Worm (Caenorhabditis elegans) whole organism, young adult: ENCODE results near the gene ZK1307.2.

ENCODE experiments used
- B0261.1 ChIP-seq: sonication (generic microtip); optimal IDR thresholded peaks from 2 replicates; lab custom pipeline; 2016; ENCODE audit warnings: mild to moderate bottlenecking, missing genetic modification characterization, moderate library complexity, missing compliant biosample characterization
- B0336.3 ChIP-seq: fragments of 200-800 bp; sonication (Bioruptor generic); IDR thresholded peaks from 2 replicates; pipeline ENCODE4 v1.3.6; 2022; ENCODE audit warnings: missing genetic modification characterization, missing compliant biosample characterization
- C06A6.2 ChIP-seq: fragments of 200-800 bp; sonication (Bioruptor generic); conservative IDR thresholded peaks from 2 replicates; pipeline ENCODE4 v1.3.6; 2022; ENCODE audit warnings: missing genetic modification characterization, missing compliant biosample characterization
- F10E7.11 ChIP-seq: sonication (generic microtip); optimal IDR thresholded peaks from 2 replicates; lab custom pipeline; 2017; ENCODE audit warnings: mild to moderate bottlenecking, missing genetic modification characterization, moderate library complexity, missing compliant biosample characterization
- F22D6.2 ChIP-seq: sonication (generic microtip); optimal IDR thresholded peaks from 2 replicates; lab custom pipeline; 2016; ENCODE audit warnings: mild to moderate bottlenecking, missing genetic modification characterization, missing compliant biosample characterization
- F52B5.7 ChIP-seq: sonication (generic microtip); optimal IDR thresholded peaks from 2 replicates; lab custom pipeline; 2016; ENCODE audit warnings: mild to moderate bottlenecking, missing genetic modification characterization, missing compliant biosample characterization
- F57A8.1 ChIP-seq: fragments of 200-800 bp; sonication (Bioruptor generic); optimal IDR thresholded peaks from 2 replicates; lab custom pipeline; 2018; ENCODE audit warnings: mild to moderate bottlenecking, missing genetic modification characterization, moderate library complexity, missing compliant biosample characterization
- F57C9.4 ChIP-seq: sonication (generic microtip); optimal IDR thresholded peaks from 2 replicates; lab custom pipeline; 2017; ENCODE audit warnings: mild to moderate bottlenecking, missing genetic modification characterization, missing compliant biosample characterization
- K11D2.4 ChIP-seq: fragments of 200-800 bp; sonication (Bioruptor generic); IDR thresholded peaks from 2 replicates; pipeline ENCODE4 v1.3.6; 2022; ENCODE audit warnings: missing genetic modification reagents, missing genetic modification characterization, missing compliant biosample characterization
- K12H6.12 ChIP-seq: fragments of 200-800 bp; sonication (Bioruptor generic); optimal IDR thresholded peaks from 2 replicates; lab custom pipeline; 2018; ENCODE audit warnings: mild to moderate bottlenecking, missing genetic modification characterization, missing compliant biosample characterization
- Y56A3A.18 ChIP-seq: fragments of 200-800 bp; sonication (Bioruptor generic); IDR thresholded peaks from 2 replicates; pipeline ENCODE4 v1.3.6; 2022; ENCODE audit warnings: missing genetic modification reagents, missing genetic modification characterization, missing compliant biosample characterization
- Y95B8A.8 ChIP-seq: fragments of 200-800 bp; sonication (Bioruptor generic); IDR thresholded peaks from 2 replicates; pipeline ENCODE4 v1.3.6; 2022; ENCODE audit warnings: missing genetic modification reagents, missing genetic modification characterization, missing compliant biosample characterization
- ZK185.1 ChIP-seq: sonication (generic microtip); optimal IDR thresholded peaks from 2 replicates; lab custom pipeline; 2016; ENCODE audit warnings: mild to moderate bottlenecking, missing genetic modification characterization, missing compliant biosample characterization; ENCODE audit not compliant: poor library complexity, severe bottlenecking
- ama-1 ChIP-seq, 3 experiments: fragments of 150-350 bp in 1 of 3; sonication (generic microtip) in 2 of 3; optimal IDR thresholded peaks; 2 replicates each; lab custom pipeline; 2014 to 2018; ENCODE audit warnings: missing biosample characterization in 2 of 3, missing genetic modification characterization in 2 of 3, missing genetic modification reagents in 2 of 3
- atf-7 ChIP-seq: sonication (generic microtip); optimal IDR thresholded peaks from 2 replicates; lab custom pipeline; 2017; ENCODE audit warnings: mild to moderate bottlenecking, missing genetic modification characterization, missing compliant biosample characterization
- attf-5 ChIP-seq: fragments of 200-800 bp; sonication (Bioruptor generic); optimal IDR thresholded peaks from 2 replicates; lab custom pipeline; 2018; ENCODE audit warnings: mild to moderate bottlenecking, missing genetic modification characterization, missing compliant biosample characterization
- cebp-1 ChIP-seq, 2 experiments: fragments of 200-800 bp in 1 of 2; sonication (Bioruptor generic) in 1 of 2; sonication (generic microtip) in 1 of 2; IDR thresholded peaks in 1 of 2; optimal IDR thresholded peaks in 1 of 2; 2 replicates each; pipeline versions ENCODE4 v1.3.6 to Lab custom; 2017 to 2022; ENCODE audit warnings: missing compliant biosample characterization in 2 of 2, missing genetic modification characterization in 2 of 2, mild to moderate bottlenecking in 1 of 2, missing genetic modification reagents in 1 of 2, moderate library complexity in 1 of 2
- ceh-58 ChIP-seq: fragments of 200-800 bp; sonication (Bioruptor generic); IDR thresholded peaks from 2 replicates; pipeline ENCODE4 v1.3.6; 2022; ENCODE audit warnings: missing genetic modification characterization, missing compliant biosample characterization
- die-1 ChIP-seq: sonication (generic microtip); optimal IDR thresholded peaks from 2 replicates; lab custom pipeline; 2016; ENCODE audit warnings: missing genotype, mild to moderate bottlenecking, missing genetic modification characterization, missing compliant biosample characterization
- dox-1 ChIP-seq: fragments of 200-800 bp; sonication (Bioruptor generic); IDR thresholded peaks from 2 replicates; pipeline ENCODE4 v1.3.6; 2022; ENCODE audit warnings: missing genetic modification reagents, missing genetic modification characterization, missing compliant biosample characterization
- egl-44 ChIP-seq: fragments of 200-800 bp; sonication (Bioruptor generic); IDR thresholded peaks from 2 replicates; pipeline ENCODE4 v1.3.6; 2022; ENCODE audit warnings: missing genetic modification reagents, missing genetic modification characterization, missing compliant biosample characterization
- ets-4 ChIP-seq: fragments of 200-800 bp; sonication (Bioruptor generic); optimal IDR thresholded peaks from 2 replicates; lab custom pipeline; 2018; ENCODE audit warnings: mild to moderate bottlenecking, missing genetic modification characterization, missing compliant biosample characterization
- hrde-1 ChIP-seq: sonication (generic microtip); optimal IDR thresholded peaks from 2 replicates; lab custom pipeline; 2016; ENCODE audit warnings: missing genetic modification characterization, mild to moderate bottlenecking, missing compliant biosample characterization, moderate library complexity, missing genotype, missing genetic modification reagents, borderline replicate concordance
- let-526 ChIP-seq: fragments of 200-800 bp; sonication (Bioruptor generic); IDR thresholded peaks from 2 replicates; pipeline ENCODE4 v1.3.6; 2022; ENCODE audit warnings: missing genetic modification reagents, missing genetic modification characterization, missing compliant biosample characterization
- let-607 ChIP-seq, 2 experiments: fragments of 200-800 bp in 1 of 2; sonication (Bioruptor generic) in 1 of 2; sonication (generic microtip) in 1 of 2; optimal IDR thresholded peaks; 2 replicates each; lab custom pipeline; 2016 to 2018; ENCODE audit warnings: mild to moderate bottlenecking in 2 of 2, missing compliant biosample characterization in 2 of 2, missing genetic modification characterization in 2 of 2, moderate library complexity in 2 of 2, missing genotype in 1 of 2
- lin-26 ChIP-seq: fragments of 200-800 bp; sonication (Bioruptor generic); IDR thresholded peaks from 2 replicates; pipeline ENCODE4 v1.3.6; 2022; ENCODE audit warnings: missing genetic modification reagents, missing genetic modification characterization, missing compliant biosample characterization
- lin-54 ChIP-seq: fragments of 200-800 bp; sonication (Bioruptor generic); optimal IDR thresholded peaks from 2 replicates; lab custom pipeline; 2018; ENCODE audit warnings: mild to moderate bottlenecking, missing genetic modification characterization, missing compliant biosample characterization
- madf-10 ChIP-seq: sonication (generic microtip); optimal IDR thresholded peaks from 2 replicates; lab custom pipeline; 2016; ENCODE audit warnings: mild to moderate bottlenecking, missing genetic modification characterization, missing compliant biosample characterization
- madf-6 ChIP-seq: fragments of 200-800 bp; sonication (Bioruptor generic); IDR thresholded peaks from 2 replicates; pipeline ENCODE4 v1.3.6; 2022; ENCODE audit warnings: missing genetic modification reagents, missing genetic modification characterization, missing compliant biosample characterization
- mcd-1 ChIP-seq: fragments of 200-800 bp; sonication (Bioruptor generic); IDR thresholded peaks from 2 replicates; pipeline ENCODE4 v1.3.6; 2022; ENCODE audit warnings: missing genetic modification reagents, missing genetic modification characterization, missing compliant biosample characterization
- nhr-80 ChIP-seq: sonication (generic microtip); optimal IDR thresholded peaks from 2 replicates; lab custom pipeline; 2016; ENCODE audit warnings: missing genetic modification characterization, missing compliant biosample characterization
- nhr-90 ChIP-seq: sonication (generic microtip); optimal IDR thresholded peaks from 2 replicates; lab custom pipeline; 2016; ENCODE audit warnings: missing genotype, mild to moderate bottlenecking, missing genetic modification characterization, missing compliant biosample characterization
- sdz-38 ChIP-seq: sonication (generic microtip); optimal IDR thresholded peaks from 2 replicates; lab custom pipeline; 2016; ENCODE audit warnings: missing genotype, missing genetic modification characterization, missing compliant biosample characterization
- snpc-4 ChIP-seq, 5 experiments: fragments of 150-350 bp in 1 of 5; sonication (generic microtip) in 4 of 5; optimal IDR thresholded peaks; 2 replicates each; lab custom pipeline; 2014 to 2018; ENCODE audit warnings: missing genetic modification characterization in 5 of 5, missing biosample characterization in 3 of 5, antibody characterized with exemption in 2 of 5, mild to moderate bottlenecking in 2 of 5, missing compliant biosample characterization in 2 of 5, missing genotype in 2 of 5, moderate library complexity in 2 of 5, missing genetic modification reagents in 1 of 5
- somi-1 ChIP-seq: fragments of 200-800 bp; sonication (Bioruptor generic); optimal IDR thresholded peaks from 2 replicates; lab custom pipeline; 2018; ENCODE audit warnings: mild to moderate bottlenecking, missing genetic modification characterization, missing compliant biosample characterization
- sptf-2 ChIP-seq: fragments of 200-800 bp; sonication (Bioruptor generic); optimal IDR thresholded peaks from 2 replicates; lab custom pipeline; 2018; ENCODE audit warnings: mild to moderate bottlenecking, missing genetic modification characterization, missing compliant biosample characterization
- unc-62 ChIP-seq: fragments of 150-350 bp; optimal IDR thresholded peaks from 2 replicates; lab custom pipeline; 2014; ENCODE audit warnings: missing biosample characterization, missing genetic modification reagents, missing genetic modification characterization
- xnd-1 ChIP-seq: sonication (generic microtip); optimal IDR thresholded peaks from 2 replicates; lab custom pipeline; 2016; ENCODE audit warnings: missing genotype, missing genetic modification reagents, missing genetic modification characterization, missing compliant biosample characterization
- zfh-2 ChIP-seq: fragments of 200-800 bp; sonication (Bioruptor generic); conservative IDR thresholded peaks from 2 replicates; pipeline ENCODE4 v1.3.6; 2022; ENCODE audit warnings: missing genetic modification reagents, missing genetic modification characterization, missing compliant biosample characterization
- zim-3 ChIP-seq: sonication (generic microtip); optimal IDR thresholded peaks from 2 replicates; lab custom pipeline; 2017; ENCODE audit warnings: mild to moderate bottlenecking, missing genetic modification characterization, moderate library complexity, missing compliant biosample characterization
- ztf-18 ChIP-seq: sonication (generic microtip); optimal IDR thresholded peaks from 2 replicates; lab custom pipeline; 2016; ENCODE audit warnings: missing genotype, mild to moderate bottlenecking, missing genetic modification characterization, missing compliant biosample characterization
- ztf-22 ChIP-seq: fragments of 200-800 bp; sonication (Bioruptor generic); optimal IDR thresholded peaks from 2 replicates; lab custom pipeline; 2018; ENCODE audit warnings: mild to moderate bottlenecking, missing genetic modification characterization, moderate library complexity, missing compliant biosample characterization
- ztf-26 ChIP-seq: sonication (generic microtip); optimal IDR thresholded peaks from 2 replicates; lab custom pipeline; 2017; ENCODE audit warnings: missing genetic modification characterization, missing compliant biosample characterization

The ZK1307.2 gene

DNA sequence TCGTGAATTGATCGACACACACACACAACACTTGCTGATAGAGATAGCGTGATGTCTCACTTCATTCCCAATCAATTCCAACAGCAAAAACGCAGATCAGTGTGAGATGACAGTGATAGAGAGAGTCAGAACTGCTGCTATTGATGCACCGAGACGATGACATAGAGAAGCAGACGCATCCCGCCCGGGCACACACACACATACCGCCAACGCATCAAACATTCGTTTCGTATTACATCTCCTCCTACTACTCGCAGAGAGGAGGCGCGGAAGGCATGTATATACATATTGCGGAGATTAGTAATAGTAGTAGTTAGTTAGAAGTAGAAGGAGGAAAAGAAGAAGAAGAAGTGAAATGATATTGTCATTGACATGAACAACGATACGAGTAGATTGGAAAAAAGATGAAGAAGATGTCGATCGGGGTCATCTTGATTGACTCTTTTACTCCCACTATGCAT, 34.3 kb downstream of the ZK1307.2 start:
- no peak for TF ChIP-seq let-526
- peak; percentile 27 for TF ChIP-seq ztf-26 (tag; lab: Kevin White, UChicago)
- TF ChIP-seq F57C9.4 (tag; lab: Kevin White, UChicago) = peak; percentile 43
- peak; percentile 49; the same call in 1 of the 2 replicates for TF ChIP-seq dox-1 (GFP tag; lab: Robert Waterston, UW)
- TF ChIP-seq ets-4 (GFP tag; lab: Kevin White, UChicago) = peak; percentile 94
- 0 out of 2 replicates have a peak, but pooled peaks have one; percentile 11 for TF ChIP-seq C06A6.2
- no peak for TF ChIP-seq ceh-58
- peak; percentile 25 for TF ChIP-seq K12H6.12 (tag; lab: Kevin White, UChicago)
- TF ChIP-seq unc-62 (GFP tag; lab: Kevin White, UChicago) = no peak
- peak; percentile 15 for TF ChIP-seq madf-10
- TF ChIP-seq sdz-38 (tag; lab: Kevin White, UChicago) = no peak
- TF ChIP-seq F57A8.1 (GFP tag; lab: Kevin White, UChicago) = no peak
- peak; percentile 80 to 94 for TF ChIP-seq let-607 (tag; optimal IDR thresholded peaks at IDR 0.05; lab: Kevin White, UChicago)
- TF ChIP-seq hrde-1 = no peak
- peak; percentile 92 for TF ChIP-seq nhr-80 (tag; lab: Kevin White, UChicago)
- TF ChIP-seq B0336.3 (GFP tag; lab: Robert Waterston, UW) = peak; percentile 41; the same call in 1 of the 2 replicates
- TF ChIP-seq K11D2.4 = peak; percentile 19; the same call in 1 of the 2 replicates
- TF ChIP-seq zim-3 (tag; lab: Kevin White, UChicago) = peak; percentile 15
- no peak for TF ChIP-seq F52B5.7 (tag; lab: Kevin White, UChicago)
- peak; percentile 25 for TF ChIP-seq lin-54 (GFP tag; lab: Kevin White, UChicago)
- peak; percentile 47 for TF ChIP-seq atf-7 (tag; lab: Kevin White, UChicago)
- peak; percentile 20 for TF ChIP-seq die-1 (tag; lab: Kevin White, UChicago)
- no peak for TF ChIP-seq snpc-4 (GFP tag; optimal IDR thresholded peaks at IDR 0.05; lab: Kevin White, UChicago)
- TF ChIP-seq snpc-4 (tag; optimal IDR thresholded peaks at IDR 0.05; lab: Kevin White, UChicago) = peak in 3 of 4 experiments; percentile 3 to 32 (median 6)
- TF ChIP-seq egl-44 (GFP tag; lab: Robert Waterston, UW) = peak; percentile 56; the same call in 1 of the 2 replicates
- TF ChIP-seq Y56A3A.18 = 0 out of 2 replicates have a peak, but pooled peaks have one; percentile 36
- TF ChIP-seq zfh-2 = 0 out of 2 replicates have a peak, but pooled peaks have one; percentile 25
- peak; percentile 56 for TF ChIP-seq somi-1 (GFP tag; lab: Kevin White, UChicago)
- TF ChIP-seq Y95B8A.8 (GFP tag; lab: Robert Waterston, UW) = no peak
- no peak for TF ChIP-seq lin-26 (GFP tag; lab: Robert Waterston, UW)
- peak; percentile 76 for TF ChIP-seq ztf-22
- TF ChIP-seq nhr-90 (tag; lab: Kevin White, UChicago) = peak; percentile 50
- TF ChIP-seq ama-1 (optimal IDR thresholded peaks at IDR 0.05; lab: Kevin White, UChicago) = peak; percentile 39
- TF ChIP-seq ama-1 (GFP tag; optimal IDR thresholded peaks at IDR 0.05; lab: Kevin White, UChicago) = no peak
- TF ChIP-seq attf-5 (GFP tag; lab: Kevin White, UChicago) = peak; percentile 50
- peak; percentile 35; the same call in 1 of the 2 replicates for TF ChIP-seq mcd-1 (GFP tag; lab: Robert Waterston, UW)
- TF ChIP-seq cebp-1 (GFP tag; IDR thresholded peaks at IDR 0.05; lab: Robert Waterston, UW) = no peak
- peak; percentile 44 for TF ChIP-seq cebp-1 (tag; optimal IDR thresholded peaks at IDR 0.05; lab: Kevin White, UChicago)
- no peak for TF ChIP-seq ztf-18 (tag; lab: Kevin White, UChicago)
- peak; percentile 5 for TF ChIP-seq F22D6.2 (tag; lab: Kevin White, UChicago)

- TF ChIP-seq cebp-1 (GFP tag; IDR thresholded peaks at IDR 0.05; lab: Robert Waterston, UW) (peak; percentile 75), cebp-1 (tag; optimal IDR thresholded peaks at IDR 0.05; lab: Kevin White, UChicago) (peak; percentile 75), let-526 (peak; percentile 16; the same call in 1 of the 2 replicates), F10E7.11 (tag; lab: Kevin White, UChicago) (peak; percentile 6), madf-6 (no peak), B0261.1 (tag; lab: Kevin White, UChicago) (no peak), xnd-1 (no peak), ZK185.1 (tag; lab: Kevin White, UChicago) (peak; percentile 37), Y95B8A.8 (GFP tag; lab: Robert Waterston, UW) (0 out of 2 replicates have a peak, but pooled peaks have one; percentile 5), sptf-2 (GFP tag; lab: Kevin White, UChicago) (no peak), zim-3 (tag; lab: Kevin White, UChicago) (peak; percentile 36)
Measured at ce11 chrII:9618759-9619158, 35.0 kb downstream of the ZK1307.2 start.
